Worm (Caenorhabditis elegans) whole organism, young adult: ENCODE measurements around the gene col-126.

Source experiments
- C06A6.2 ChIP-seq: fragments of 200-800 bp; sonication (Bioruptor generic); conservative IDR thresholded peaks from 2 replicates; pipeline ENCODE4 v1.3.6; 2022; ENCODE audit warnings: missing genetic modification characterization, missing compliant biosample characterization
- Y95B8A.8 ChIP-seq: fragments of 200-800 bp; sonication (Bioruptor generic); IDR thresholded peaks from 2 replicates; pipeline ENCODE4 v1.3.6; 2022; ENCODE audit warnings: missing genetic modification reagents, missing genetic modification characterization, missing compliant biosample characterization
- ama-1 ChIP-seq, 3 experiments: fragments of 150-350 bp in 1 of 3; sonication (generic microtip) in 2 of 3; optimal IDR thresholded peaks; 2 replicates each; lab custom pipeline; 2014 to 2018; ENCODE audit warnings: missing biosample characterization in 2 of 3, missing genetic modification characterization in 2 of 3, missing genetic modification reagents in 2 of 3
- ceh-79 ChIP-seq: sonication (generic microtip); optimal IDR thresholded peaks from 2 replicates; lab custom pipeline; 2017; ENCODE audit warnings: mild to moderate bottlenecking, missing genetic modification characterization, missing compliant biosample characterization
- lag-1 ChIP-seq: fragments of 200-800 bp; sonication (Bioruptor generic); IDR thresholded peaks from 2 replicates; pipeline ENCODE4 v1.3.6; 2022; ENCODE audit warnings: missing genetic modification reagents, missing genetic modification characterization, missing compliant biosample characterization
- ztf-3 ChIP-seq: fragments of 200-800 bp; sonication (Bioruptor generic); optimal IDR thresholded peaks from 2 replicates; lab custom pipeline; 2018; ENCODE audit warnings: mild to moderate bottlenecking, missing genetic modification characterization, missing compliant biosample characterization

ce11 chrIV:11296787-11297186 lies 33.6 kb downstream of the col-126 start, which contains the start of gene mttu-1:
- TF ChIP-seq ama-1 (optimal IDR thresholded peaks at IDR 0.05; lab: Kevin White, UChicago) (no peak), ama-1 (GFP tag; optimal IDR thresholded peaks at IDR 0.05; lab: Kevin White, UChicago) (no peak), lag-1 (no peak), ceh-79 (tag; lab: Kevin White, UChicago) (no peak), C06A6.2 (GFP tag; lab: Robert Waterston, UW) (no peak), Y95B8A.8 (GFP tag; lab: Robert Waterston, UW) (no peak), ztf-3 (GFP tag; lab: Kevin White, UChicago) (no peak)
